Fruit fly (Drosophila melanogaster): ENCODE results near the gene mnd.

DNA sequence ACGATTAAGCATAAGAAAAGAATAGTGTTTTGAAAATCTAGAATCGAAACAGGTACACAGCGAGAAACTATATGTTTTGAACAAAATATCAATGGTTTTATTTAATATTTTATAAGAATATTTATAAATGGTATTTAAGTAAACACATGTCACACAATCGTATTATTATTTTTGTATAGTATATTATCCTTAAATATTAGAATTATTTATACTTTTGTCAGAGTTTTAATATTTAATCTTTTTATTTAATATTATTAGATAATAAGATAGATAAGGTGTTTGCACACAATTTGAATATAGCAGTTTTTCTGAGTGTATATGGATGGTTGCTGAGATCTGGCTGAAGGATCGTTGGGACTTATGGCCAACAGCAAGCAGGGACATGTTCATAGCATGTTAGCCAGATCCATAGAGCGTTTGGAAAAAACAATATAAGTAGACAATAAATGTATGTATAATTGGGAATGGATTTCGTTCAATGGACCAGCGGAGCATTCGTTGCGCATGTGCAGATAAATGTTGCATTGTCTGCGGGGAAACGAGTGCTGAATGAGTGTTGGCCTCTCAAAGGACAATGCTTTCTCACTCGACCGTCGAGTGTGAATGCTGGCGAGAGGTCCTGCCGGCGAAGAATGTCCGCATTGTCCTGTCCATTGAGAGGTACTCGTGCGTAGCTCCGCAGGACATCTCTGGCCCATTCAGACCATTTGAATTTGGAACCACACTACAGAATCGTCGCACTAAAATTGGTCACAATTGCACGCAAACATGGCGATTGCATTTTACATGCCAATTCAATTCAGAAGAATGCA lies 31.8 kb upstream of the mnd start:
- no peak for TF ChIP-seq CTCF (optimal IDR thresholded peaks at IDR 0.05)
- no peak for TF ChIP-seq CG8478 (optimal IDR thresholded peaks at IDR 0.05)

All from S2 (cell line).